Fruit fly (Drosophila melanogaster) whole organism, prepupa: ENCODE data around the gene CG14855.

ENCODE experiments used
- CG10669 ChIP-seq: fragments of 200-800 bp; sonication (Bioruptor generic); optimal IDR thresholded peaks from 3 replicates; lab custom pipeline; 2018; ENCODE audit warnings: missing biosample characterization, mild to moderate bottlenecking, missing genetic modification characterization, moderate library complexity
- CG16779 ChIP-seq: fragments of 200-800 bp; sonication (Bioruptor generic); optimal IDR thresholded peaks from 3 replicates; lab custom pipeline; 2017; ENCODE audit warnings: missing biosample characterization, mild to moderate bottlenecking, missing genetic modification characterization
- CG3032 ChIP-seq: fragments of 200-800 bp; optimal IDR thresholded peaks from 2 replicates; lab custom pipeline; 2019; ENCODE audit warnings: missing biosample characterization, mild to moderate bottlenecking, missing genetic modification characterization, moderate library complexity
- CG8319 ChIP-seq: fragments of 200-800 bp; sonication (Bioruptor generic); optimal IDR thresholded peaks from 3 replicates; lab custom pipeline; 2016; ENCODE audit warnings: missing biosample characterization, missing genetic modification characterization
- CG8632 ChIP-seq: fragments of 200-800 bp; sonication (Bioruptor generic); optimal IDR thresholded peaks from 3 replicates; lab custom pipeline; 2016; ENCODE audit warnings: missing biosample characterization, missing genetic modification characterization
- Ets21C ChIP-seq: fragments of 200-800 bp; sonication (Bioruptor generic); optimal IDR thresholded peaks from 3 replicates; lab custom pipeline; 2016; ENCODE audit warnings: missing biosample characterization, missing genetic modification characterization
- Hr4 ChIP-seq: fragments of 200-800 bp; sonication (Bioruptor generic); optimal IDR thresholded peaks from 3 replicates; lab custom pipeline; 2016; ENCODE audit warnings: missing biosample characterization, missing genetic modification characterization
- acj6 ChIP-seq: fragments of 200-800 bp; sonication (Bioruptor generic); optimal IDR thresholded peaks from 3 replicates; lab custom pipeline; 2016; ENCODE audit warnings: missing biosample characterization, missing genetic modification characterization
- cyc ChIP-seq: fragments of 200-800 bp; sonication (Bioruptor generic); optimal IDR thresholded peaks from 3 replicates; lab custom pipeline; 2016; ENCODE audit warnings: missing biosample characterization, missing genetic modification characterization
- dac ChIP-seq: fragments of 200-800 bp; sonication (Bioruptor generic); optimal IDR thresholded peaks from 2 replicates; lab custom pipeline; 2017; ENCODE audit warnings: missing biosample characterization, mild to moderate bottlenecking, missing genetic modification characterization
- dsx ChIP-seq: fragments of 200-800 bp; optimal IDR thresholded peaks from 3 replicates; lab custom pipeline; 2019; ENCODE audit warnings: missing biosample characterization, mild to moderate bottlenecking, missing genetic modification characterization, moderate library complexity; ENCODE audit not compliant: poor library complexity, severe bottlenecking
- svp ChIP-seq: fragments of 200-800 bp; sonication (Bioruptor generic); peaks from one replicate; lab custom pipeline; 2016; ENCODE audit warnings: missing biosample characterization, missing genetic modification characterization
- topi ChIP-seq: fragments of 200-800 bp; sonication (Bioruptor generic); optimal IDR thresholded peaks from 3 replicates; lab custom pipeline; 2016; ENCODE audit warnings: missing biosample characterization, missing genetic modification characterization
- vri ChIP-seq: fragments of 200-800 bp; sonication (Bioruptor generic); optimal IDR thresholded peaks from 3 replicates; lab custom pipeline; 2016; ENCODE audit warnings: missing biosample characterization, mild to moderate bottlenecking, missing genetic modification characterization

DNA sequence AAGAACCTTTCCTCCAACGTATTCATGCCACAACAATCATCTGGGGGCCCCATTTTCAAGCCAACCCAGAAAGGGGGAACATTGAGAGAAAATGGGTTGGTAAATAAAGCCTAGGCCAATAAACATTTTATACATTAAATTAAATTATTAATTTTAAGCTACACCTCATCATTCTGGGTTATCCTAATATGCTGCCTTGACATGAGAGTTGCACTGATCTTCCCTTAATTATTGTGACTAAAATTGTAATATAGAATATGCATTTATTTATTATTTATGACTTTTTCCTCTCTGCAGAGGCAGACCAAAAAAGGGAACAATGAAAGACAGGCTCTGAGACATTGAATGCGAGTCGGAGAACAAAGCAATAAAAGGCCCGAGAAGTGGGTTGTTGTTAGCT is 51.7 kb downstream of the CG14855 start:
- peak; percentile 50 for TF ChIP-seq CG10669
- TF ChIP-seq Ets21C = no peak
- TF ChIP-seq acj6 = peak; percentile 31
- TF ChIP-seq cyc (GFP tag; lab: Kevin White, UChicago) = no peak
- no peak for TF ChIP-seq svp (GFP tag; lab: Kevin White, UChicago)
- no peak for TF ChIP-seq dac (GFP tag; lab: Kevin White, UChicago)
- TF ChIP-seq vri (GFP tag; lab: Kevin White, UChicago) = no peak
- TF ChIP-seq CG3032 (tag; lab: Kevin White, UChicago) = peak; percentile 45
- TF ChIP-seq Hr4 = no peak
- peak; percentile 58 for TF ChIP-seq dsx
- TF ChIP-seq CG16779 (tag; lab: Kevin White, UChicago) = no peak
- no peak for TF ChIP-seq topi (GFP tag; lab: Kevin White, UChicago)
- no peak for TF ChIP-seq CG8632
- no peak for TF ChIP-seq CG8319
